Fruit fly (Drosophila melanogaster) whole organism, embryonic: ENCODE results near the gene CG31926.

Source experiments
- Antp ChIP-seq: fragments of 200-800 bp; sonication (Bioruptor generic); optimal IDR thresholded peaks from 3 replicates; lab custom pipeline; 2016; ENCODE audit warnings: missing biosample characterization, missing genetic modification characterization
- B-H2 ChIP-seq: fragments of 200-800 bp; sonication (Bioruptor generic); optimal IDR thresholded peaks from 2 replicates; lab custom pipeline; 2018; ENCODE audit warnings: missing biosample characterization, mild to moderate bottlenecking, missing genetic modification characterization
- BEAF-32 ChIP-seq: fragments of 200-800 bp; sonication (Bioruptor generic); optimal IDR thresholded peaks from 3 replicates; lab custom pipeline; 2017; ENCODE audit warnings: missing biosample characterization, missing genetic modification characterization, mild to moderate bottlenecking, moderate library complexity, missing genetic modification reagents
- CG10147 ChIP-seq: fragments of 200-800 bp; sonication (Bioruptor generic); optimal IDR thresholded peaks from 2 replicates; lab custom pipeline; 2019; ENCODE audit warnings: missing biosample characterization, mild to moderate bottlenecking, missing genetic modification characterization, moderate library complexity
- CG10321 ChIP-seq: fragments of 200-800 bp; sonication (Bioruptor generic); IDR thresholded peaks from 2 replicates; pipeline ENCODE4 v1.3.6; 2022; ENCODE audit warnings: missing biosample characterization, missing genetic modification characterization
- CG10543 ChIP-seq: fragments of 200-800 bp; sonication (Bioruptor generic); optimal IDR thresholded peaks from 3 replicates; lab custom pipeline; 2017; ENCODE audit warnings: missing biosample characterization, mild to moderate bottlenecking, missing genetic modification characterization, moderate library complexity
- CG10979 ChIP-seq: fragments of 200-800 bp; sonication (Bioruptor generic); optimal IDR thresholded peaks from 2 replicates; lab custom pipeline; 2018; ENCODE audit warnings: missing biosample characterization, mild to moderate bottlenecking, missing genetic modification characterization, moderate library complexity
- CG11085 ChIP-seq: fragments of 200-800 bp; sonication (Bioruptor generic); IDR thresholded peaks from 2 replicates; pipeline ENCODE4 v1.3.6; 2022; ENCODE audit warnings: missing biosample characterization, missing genetic modification characterization
- CG15514 ChIP-seq: fragments of 200-800 bp; sonication (Bioruptor generic); optimal IDR thresholded peaks from 3 replicates; lab custom pipeline; 2017; ENCODE audit warnings: missing biosample characterization, missing genetic modification characterization, mild to moderate bottlenecking, moderate library complexity, missing genetic modification reagents
- CG32532 ChIP-seq: fragments of 200-800 bp; sonication (Bioruptor generic); IDR thresholded peaks from 2 replicates; pipeline ENCODE4 v1.3.6; 2022; ENCODE audit warnings: missing biosample characterization, missing genetic modification characterization
- CG32772 ChIP-seq: fragments of 200-800 bp; sonication (Bioruptor generic); IDR thresholded peaks from 2 replicates; pipeline ENCODE4 v1.3.6; 2022; ENCODE audit warnings: missing biosample characterization, missing genetic modification characterization
- CG4854 ChIP-seq: fragments of 200-800 bp; sonication (Bioruptor generic); optimal IDR thresholded peaks from 2 replicates; lab custom pipeline; 2016; ENCODE audit warnings: missing biosample characterization, missing genetic modification characterization, inconsistent platforms
- CG6175 ChIP-seq: fragments of 200-800 bp; sonication (Bioruptor generic); IDR thresholded peaks from 3 replicates; pipeline ENCODE4 v1.3.6; 2022; ENCODE audit warnings: missing biosample characterization, missing genetic modification characterization
- CG7786 ChIP-seq: fragments of 200-800 bp; sonication (Bioruptor generic); optimal IDR thresholded peaks from 2 replicates; lab custom pipeline; 2016; ENCODE audit warnings: missing biosample characterization, missing genetic modification characterization
- CG9932 ChIP-seq: fragments of 200-800 bp; sonication (Bioruptor generic); IDR thresholded peaks from 2 replicates; pipeline ENCODE4 v1.3.6; 2022; ENCODE audit warnings: missing biosample characterization, missing genetic modification characterization
- Chrac-16 ChIP-seq: fragments of 200-800 bp; sonication (Bioruptor generic); optimal IDR thresholded peaks from 3 replicates; lab custom pipeline; 2016; ENCODE audit warnings: missing biosample characterization, missing genetic modification characterization
- CrebB ChIP-seq: fragments of 200-800 bp; sonication (Bioruptor generic); optimal IDR thresholded peaks from 3 replicates; lab custom pipeline; 2018; ENCODE audit warnings: missing biosample characterization, mild to moderate bottlenecking, missing genetic modification characterization
- Ets97D ChIP-seq: fragments of 200-800 bp; sonication (Bioruptor generic); optimal IDR thresholded peaks from 3 replicates; lab custom pipeline; 2016; ENCODE audit warnings: missing biosample characterization, missing genetic modification characterization
- Fer3 ChIP-seq: fragments of 200-800 bp; sonication (Bioruptor generic); optimal IDR thresholded peaks from 2 replicates; lab custom pipeline; 2018; ENCODE audit warnings: missing biosample characterization, mild to moderate bottlenecking, missing genetic modification characterization, moderate library complexity
- Hey ChIP-seq: fragments of 200-800 bp; sonication (Bioruptor generic); optimal IDR thresholded peaks from 3 replicates; lab custom pipeline; 2018; ENCODE audit warnings: missing biosample characterization, mild to moderate bottlenecking, missing genetic modification characterization
- Hsf ChIP-seq: fragments of 200-800 bp; sonication (Bioruptor generic); optimal IDR thresholded peaks from 3 replicates; lab custom pipeline; 2016; ENCODE audit warnings: missing biosample characterization, missing genetic modification characterization
- Lpt ChIP-seq: fragments of >200 bp; optimal IDR thresholded peaks from 2 replicates; lab custom pipeline; 2018; ENCODE audit warnings: missing biosample characterization, missing genetic modification characterization
- MBD-R2 ChIP-seq: fragments of 200-800 bp; sonication (Bioruptor generic); IDR thresholded peaks from 2 replicates; pipeline ENCODE4 v1.3.6; 2022; ENCODE audit warnings: missing biosample characterization, missing genetic modification characterization
- Meics ChIP-seq: fragments of 200-800 bp; sonication (Bioruptor generic); optimal IDR thresholded peaks from 2 replicates; lab custom pipeline; 2017; ENCODE audit warnings: missing biosample characterization, mild to moderate bottlenecking, missing genetic modification characterization
- Rx ChIP-seq: fragments of 200-800 bp; sonication (Bioruptor generic); IDR thresholded peaks from 2 replicates; pipeline ENCODE4 v1.3.6; 2022; ENCODE audit warnings: missing biosample characterization, missing genetic modification characterization
- Six4 ChIP-seq: fragments of 200-800 bp; sonication (Bioruptor generic); optimal IDR thresholded peaks from 2 replicates; lab custom pipeline; 2016; ENCODE audit warnings: missing biosample characterization, missing genetic modification characterization
- Spps ChIP-seq: fragments of 200-800 bp; sonication (Bioruptor generic); optimal IDR thresholded peaks from 2 replicates; lab custom pipeline; 2018; ENCODE audit warnings: missing biosample characterization, mild to moderate bottlenecking, missing genetic modification characterization
- btn ChIP-seq: fragments of 200-800 bp; sonication (Bioruptor generic); optimal IDR thresholded peaks from 2 replicates; lab custom pipeline; 2016; ENCODE audit warnings: missing biosample characterization, missing genetic modification characterization
- cg ChIP-seq: fragments of 200-800 bp; sonication (Bioruptor generic); optimal IDR thresholded peaks from 3 replicates; lab custom pipeline; 2019; ENCODE audit warnings: missing biosample characterization, mild to moderate bottlenecking, missing genetic modification characterization, moderate library complexity
- danr ChIP-seq: fragments of 200-800 bp; sonication (Bioruptor generic); IDR thresholded peaks from 2 replicates; pipeline ENCODE4 v1.3.6; 2022; ENCODE audit warnings: missing biosample characterization, missing genetic modification characterization
- esg ChIP-seq: fragments of 200-800 bp; sonication (Bioruptor generic); conservative IDR thresholded peaks from 2 replicates; pipeline ENCODE4 v1.3.6; 2022; ENCODE audit warnings: missing biosample characterization, missing genetic modification characterization
- eve ChIP-seq, 2 experiments: fragments of >200 bp; optimal IDR thresholded peaks; 2 replicates each; lab custom pipeline; 2017; ENCODE audit warnings: missing biosample characterization in 2 of 2, missing genetic modification characterization in 2 of 2
- ewg ChIP-seq: fragments of 200-800 bp; sonication (Bioruptor generic); optimal IDR thresholded peaks from 3 replicates; lab custom pipeline; 2017; ENCODE audit warnings: mild to moderate bottlenecking, missing biosample characterization, missing genetic modification reagents, missing genetic modification characterization
- eyg ChIP-seq: fragments of 200-800 bp; sonication (Bioruptor generic); optimal IDR thresholded peaks from 3 replicates; lab custom pipeline; 2016; ENCODE audit warnings: missing biosample characterization, missing genetic modification characterization
- fd102C ChIP-seq: fragments of 200-800 bp; sonication (Bioruptor generic); optimal IDR thresholded peaks from 2 replicates; lab custom pipeline; 2018; ENCODE audit warnings: missing biosample characterization, mild to moderate bottlenecking, missing genetic modification characterization, moderate library complexity
- gsb-n ChIP-seq: fragments of 200-800 bp; sonication (Bioruptor generic); optimal IDR thresholded peaks from 3 replicates; lab custom pipeline; 2018; ENCODE audit warnings: missing biosample characterization, mild to moderate bottlenecking, missing genetic modification characterization
- h ChIP-seq: fragments of >200 bp; optimal IDR thresholded peaks from 2 replicates; lab custom pipeline; 2017
- kah ChIP-seq: fragments of 200-800 bp; sonication (Bioruptor generic); optimal IDR thresholded peaks from 2 replicates; lab custom pipeline; 2018; ENCODE audit warnings: missing biosample characterization, mild to moderate bottlenecking, missing genetic modification characterization
- nerfin-2 ChIP-seq: fragments of 200-800 bp; sonication (Bioruptor generic); IDR thresholded peaks from 2 replicates; pipeline ENCODE4 v1.3.6; 2022; ENCODE audit warnings: missing biosample characterization, missing genetic modification characterization; ENCODE audit not compliant: partially characterized antibody
- pb ChIP-seq: fragments of 200-800 bp; sonication (Bioruptor generic); optimal IDR thresholded peaks from 3 replicates; lab custom pipeline; 2016; ENCODE audit warnings: missing biosample characterization, missing genetic modification characterization
- pfk ChIP-seq: fragments of 200-800 bp; sonication (Bioruptor generic); optimal IDR thresholded peaks from 2 replicates; lab custom pipeline; 2018; ENCODE audit warnings: missing biosample characterization, mild to moderate bottlenecking, missing genetic modification characterization, moderate library complexity
- pnt ChIP-seq: fragments of 200-800 bp; sonication (Bioruptor generic); optimal IDR thresholded peaks from 3 replicates; lab custom pipeline; 2016; ENCODE audit warnings: missing biosample characterization, missing genetic modification characterization
- pum ChIP-seq: fragments of 200-800 bp; sonication (Bioruptor generic); optimal IDR thresholded peaks from 2 replicates; lab custom pipeline; 2016; ENCODE audit warnings: missing biosample characterization, missing genetic modification characterization
- ro ChIP-seq: fragments of 200-800 bp; sonication (Bioruptor generic); IDR thresholded peaks from 2 replicates; pipeline ENCODE4 v1.3.6; 2022; ENCODE audit warnings: missing biosample characterization, missing genetic modification characterization
- sc ChIP-seq, 3 experiments: fragments of >200 bp in 2 of 3; fragments of 200-800 bp in 1 of 3; sonication (Bioruptor generic) in 1 of 3; optimal IDR thresholded peaks; 2 replicates in 2 of 3; 3 replicates in 1 of 3; lab custom pipeline; 2017; ENCODE audit warnings: mild to moderate bottlenecking in 1 of 3, missing biosample characterization in 1 of 3, missing genetic modification characterization in 1 of 3, missing genetic modification reagents in 1 of 3
- scrt ChIP-seq: fragments of 200-800 bp; sonication (Bioruptor generic); optimal IDR thresholded peaks from 2 replicates; lab custom pipeline; 2018; ENCODE audit warnings: missing biosample characterization, mild to moderate bottlenecking, missing genetic modification characterization, moderate library complexity
- so ChIP-seq: fragments of 200-800 bp; sonication (Bioruptor generic); IDR thresholded peaks from 3 replicates; pipeline ENCODE4 v1.3.6; 2022; ENCODE audit warnings: missing biosample characterization, missing genetic modification characterization
- tup ChIP-seq: fragments of 200-800 bp; sonication (Bioruptor generic); optimal IDR thresholded peaks from 2 replicates; lab custom pipeline; 2016; ENCODE audit warnings: missing biosample characterization, mild to moderate bottlenecking, missing genetic modification characterization, moderate library complexity
- twi ChIP-seq: fragments of 200-800 bp; optimal IDR thresholded peaks from 2 replicates; lab custom pipeline; 2019; ENCODE audit warnings: missing biosample characterization, mild to moderate bottlenecking, missing genetic modification characterization, moderate library complexity
- usp ChIP-seq: fragments of >200 bp; optimal IDR thresholded peaks from 2 replicates; lab custom pipeline; 2017; ENCODE audit warnings: missing biosample characterization, missing genetic modification characterization
- wdn ChIP-seq: fragments of 200-800 bp; sonication (Bioruptor generic); IDR thresholded peaks from 2 replicates; pipeline ENCODE4 v1.3.6; 2022; ENCODE audit warnings: missing biosample characterization, missing genetic modification characterization

The CG31926 gene

dm6 chr2L:1485975-1486665 lies 9.1 kb upstream of the CG31926 start (continued):
- no peak for TF ChIP-seq BEAF-32
- no peak for TF ChIP-seq Hey (tag; lab: Kevin White, UChicago)
- no peak for TF ChIP-seq CG6175 (GFP tag; lab: Robert Waterston, UW)
- TF ChIP-seq pfk (GFP tag; lab: Kevin White, UChicago) = no peak
- no peak for TF ChIP-seq scrt (GFP tag; lab: Kevin White, UChicago)
- TF ChIP-seq nerfin-2 (GFP tag; lab: Robert Waterston, UW) = no peak
- 0 out of 2 replicates have a peak, but pooled peaks have one; percentile 7 for TF ChIP-seq esg
- TF ChIP-seq eve (GFP tag; optimal IDR thresholded peaks at IDR 0.05; lab: Kevin White, UChicago) = peak in 1 of 2 experiments; percentile 37
- no peak for TF ChIP-seq Fer3 (tag; lab: Kevin White, UChicago)
- TF ChIP-seq Hsf (GFP tag; lab: Kevin White, UChicago) = no peak
- TF ChIP-seq CG9932 (GFP tag; lab: Robert Waterston, UW) = no peak
- TF ChIP-seq ewg (GFP tag; lab: Kevin White, UChicago) = no peak
- no peak for TF ChIP-seq CG10321 (GFP tag; lab: Robert Waterston, UW)
- TF ChIP-seq CG4854 = no peak
- TF ChIP-seq tup (GFP tag; lab: Kevin White, UChicago) = no peak
- peak; percentile 35; the same call in 1 of the 3 replicates for TF ChIP-seq so
- no peak for TF ChIP-seq kah (GFP tag; lab: Kevin White, UChicago)
- TF ChIP-seq CG32532 (GFP tag; lab: Robert Waterston, UW) = peak; percentile 34; the same call in 1 of the 2 replicates
- TF ChIP-seq h = no peak
- TF ChIP-seq Ets97D (GFP tag; lab: Kevin White, UChicago) = no peak
- TF ChIP-seq CG15514 (GFP tag; lab: Kevin White, UChicago) = no peak
- no peak for TF ChIP-seq wdn (GFP tag; lab: Robert Waterston, UW)
- TF ChIP-seq fd102C = no peak
- TF ChIP-seq eyg (GFP tag; lab: Kevin White, UChicago) = no peak
- TF ChIP-seq CG11085 (GFP tag; lab: Robert Waterston, UW) = no peak
- TF ChIP-seq B-H2 = no peak
- TF ChIP-seq CrebB (tag; lab: Kevin White, UChicago) = no peak
- TF ChIP-seq usp (GFP tag; lab: Kevin White, UChicago) = no peak
- no peak for TF ChIP-seq Rx
- TF ChIP-seq Lpt (GFP tag; lab: Kevin White, UChicago) = no peak
- no peak for TF ChIP-seq danr (GFP tag; lab: Robert Waterston, UW)
- no peak for TF ChIP-seq MBD-R2 (GFP tag; lab: Robert Waterston, UW)
- TF ChIP-seq Chrac-16 (GFP tag; lab: Kevin White, UChicago) = no peak
- TF ChIP-seq CG10147 (GFP tag; lab: Kevin White, UChicago) = no peak
- TF ChIP-seq CG32772 (GFP tag; lab: Robert Waterston, UW) = no peak
- TF ChIP-seq btn (GFP tag; lab: Kevin White, UChicago) = no peak
- no peak for TF ChIP-seq Spps (tag; lab: Kevin White, UChicago)
- TF ChIP-seq CG10979 (tag; lab: Kevin White, UChicago) = no peak
- no peak for TF ChIP-seq pb (GFP tag; lab: Kevin White, UChicago)
- TF ChIP-seq Antp (GFP tag; lab: Kevin White, UChicago) = peak; percentile 6
- no peak for TF ChIP-seq CG7786 (GFP tag; lab: Kevin White, UChicago)
- TF ChIP-seq pum (GFP tag; lab: Kevin White, UChicago) = no peak
- peak; percentile 22 for TF ChIP-seq Meics (GFP tag; lab: Kevin White, UChicago)
- no peak for TF ChIP-seq Six4
- peak; percentile 6 for TF ChIP-seq pnt (GFP tag; lab: Kevin White, UChicago)
- no peak for TF ChIP-seq sc (optimal IDR thresholded peaks at IDR 0.05; lab: Kevin White, UChicago)
- no peak for TF ChIP-seq sc (GFP tag; optimal IDR thresholded peaks at IDR 0.05; lab: Kevin White, UChicago)
- peak; percentile 49 for TF ChIP-seq twi (tag; lab: Kevin White, UChicago)
- no peak for TF ChIP-seq gsb-n (tag; lab: Kevin White, UChicago)
- TF ChIP-seq CG10543 (GFP tag; lab: Kevin White, UChicago) = no peak
- TF ChIP-seq cg = no peak
- no peak for TF ChIP-seq ro (GFP tag; lab: Robert Waterston, UW)
